Worm (Caenorhabditis elegans) whole organism, L2 larva: ENCODE data around the gene cyp-29A2.

ENCODE experiments used
- ZK546.5 ChIP-seq: sonication (generic microtip); optimal IDR thresholded peaks from 2 replicates; lab custom pipeline; 2017; ENCODE audit warnings: missing biosample characterization, missing genetic modification characterization
- blmp-1 ChIP-seq: sonication (generic microtip); optimal IDR thresholded peaks from 2 replicates; lab custom pipeline; 2017; ENCODE audit warnings: missing genetic modification characterization, mild to moderate bottlenecking, missing compliant biosample characterization, antibody characterized with exemption, moderate library complexity; ENCODE audit not compliant: insufficient read depth
- crh-2 ChIP-seq: sonication (generic microtip); optimal IDR thresholded peaks from 2 replicates; lab custom pipeline; 2017; ENCODE audit warnings: missing biosample characterization, missing genetic modification characterization
- lin-11 ChIP-seq: fragments of 150-350 bp; sonication (generic microtip); optimal IDR thresholded peaks from 2 replicates; lab custom pipeline; 2014; ENCODE audit warnings: missing biosample characterization, missing genetic modification characterization, inconsistent platforms, mixed read lengths
- mdl-1 ChIP-seq, 2 experiments: fragments of 150-350 bp in 1 of 2; sonication (generic microtip) in 1 of 2; optimal IDR thresholded peaks; 2 replicates each; lab custom pipeline; 2017; ENCODE audit warnings: missing biosample characterization in 2 of 2, missing genetic modification characterization in 2 of 2
- nhr-129 ChIP-seq: fragments of 150-350 bp; optimal IDR thresholded peaks from 2 replicates; lab custom pipeline; 2014; ENCODE audit warnings: missing biosample characterization, missing genetic modification characterization
- unc-55 ChIP-seq: fragments of 150-350 bp; sonication (generic microtip); optimal IDR thresholded peaks from 3 replicates; lab custom pipeline; 2014; ENCODE audit warnings: missing biosample characterization, missing genetic modification reagents, missing genetic modification characterization
- unc-62 ChIP-seq: fragments of 150-350 bp; optimal IDR thresholded peaks from 2 replicates; lab custom pipeline; 2014; ENCODE audit warnings: missing biosample characterization, missing genetic modification reagents, missing genetic modification characterization

- TF ChIP-seq unc-55 = no peak
- no peak for TF ChIP-seq blmp-1 (tag; lab: Kevin White, UChicago)
- TF ChIP-seq mdl-1 (tag; optimal IDR thresholded peaks at IDR 0.05; lab: Kevin White, UChicago) = no peak
- TF ChIP-seq lin-11 = no peak
- no peak for TF ChIP-seq nhr-129 (tag; lab: Kevin White, UChicago)
- TF ChIP-seq unc-62 (GFP tag; lab: Kevin White, UChicago) = no peak
- no peak for TF ChIP-seq ZK546.5 (tag; lab: Kevin White, UChicago)
- no peak for TF ChIP-seq crh-2 (tag; lab: Kevin White, UChicago)
These were observed 24.2 kb downstream of the cyp-29A2 start, which contains the start of gene pgap-1 for ce11 chrV:11241580-11241979.
